Fruit fly (Drosophila melanogaster) whole organism, embryonic: ENCODE results near the gene slow.
A peak's percentile ranks its signal among the peaks of the same experiment; 100 is the strongest.

ENCODE experiments used
- B-H1 ChIP-seq: fragments of 200-800 bp; sonication (Bioruptor generic); IDR thresholded peaks from 3 replicates; pipeline ENCODE4 v1.3.6; 2022; ENCODE audit warnings: missing biosample characterization, missing genetic modification characterization
- CG12299 ChIP-seq: fragments of 200-800 bp; sonication (Bioruptor generic); optimal IDR thresholded peaks from 2 replicates; lab custom pipeline; 2018; ENCODE audit warnings: missing biosample characterization, mild to moderate bottlenecking, missing genetic modification characterization
- CG12391 ChIP-seq: fragments of 200-800 bp; sonication (Bioruptor generic); optimal IDR thresholded peaks from 3 replicates; lab custom pipeline; 2018; ENCODE audit warnings: missing biosample characterization, mild to moderate bottlenecking, missing genetic modification characterization, moderate library complexity
- CG12659 ChIP-seq: fragments of 200-800 bp; sonication (Bioruptor generic); optimal IDR thresholded peaks from 3 replicates; lab custom pipeline; 2017; ENCODE audit warnings: mild to moderate bottlenecking, missing biosample characterization, missing genetic modification reagents, missing genetic modification characterization
- CG12769 ChIP-seq: fragments of 200-800 bp; sonication (Bioruptor generic); optimal IDR thresholded peaks from 2 replicates; lab custom pipeline; 2019; ENCODE audit warnings: missing biosample characterization, mild to moderate bottlenecking, missing genetic modification characterization, moderate library complexity
- CG13123 ChIP-seq: fragments of 200-800 bp; sonication (Bioruptor generic); optimal IDR thresholded peaks from 2 replicates; lab custom pipeline; 2016; ENCODE audit warnings: missing biosample characterization, missing genetic modification characterization
- CG13775 ChIP-seq: fragments of 200-800 bp; sonication (Bioruptor generic); optimal IDR thresholded peaks from 3 replicates; lab custom pipeline; 2017; ENCODE audit warnings: missing biosample characterization, mild to moderate bottlenecking, missing genetic modification characterization
- CG18476 ChIP-seq: fragments of 200-800 bp; sonication (Bioruptor generic); optimal IDR thresholded peaks from 2 replicates; lab custom pipeline; 2016; ENCODE audit warnings: missing biosample characterization, mild to moderate bottlenecking, missing genetic modification characterization
- CG18619 ChIP-seq: fragments of 200-800 bp; sonication (Bioruptor generic); optimal IDR thresholded peaks from 3 replicates; lab custom pipeline; 2017; ENCODE audit warnings: missing biosample characterization, mild to moderate bottlenecking, missing genetic modification characterization
- CG2712 ChIP-seq: fragments of 200-800 bp; optimal IDR thresholded peaks from 3 replicates; lab custom pipeline; 2019; ENCODE audit warnings: missing biosample characterization, mild to moderate bottlenecking, missing genetic modification characterization, moderate library complexity
- CG2875 ChIP-seq: fragments of 200-800 bp; sonication (Bioruptor generic); optimal IDR thresholded peaks from 2 replicates; lab custom pipeline; 2017; ENCODE audit warnings: missing biosample characterization, mild to moderate bottlenecking, missing genetic modification characterization, missing genetic modification reagents
- CG3281 ChIP-seq: fragments of 200-800 bp; sonication (Bioruptor generic); optimal IDR thresholded peaks from 3 replicates; lab custom pipeline; 2017; ENCODE audit warnings: missing biosample characterization, mild to moderate bottlenecking, missing genetic modification characterization
- CG34376 ChIP-seq: fragments of 200-800 bp; sonication (Bioruptor generic); optimal IDR thresholded peaks from 2 replicates; lab custom pipeline; 2018; ENCODE audit warnings: missing biosample characterization, mild to moderate bottlenecking, missing genetic modification characterization
- CG6272 ChIP-seq: fragments of 200-800 bp; sonication (Bioruptor generic); IDR thresholded peaks from 2 replicates; pipeline ENCODE4 v1.3.6; 2022; ENCODE audit warnings: missing biosample characterization, missing genetic modification characterization
- CG6854 ChIP-seq: fragments of 200-800 bp; sonication (Bioruptor generic); optimal IDR thresholded peaks from 3 replicates; lab custom pipeline; 2017; ENCODE audit warnings: missing biosample characterization, mild to moderate bottlenecking, missing genetic modification characterization
- CG8281 ChIP-seq: fragments of 200-800 bp; sonication (Bioruptor generic); optimal IDR thresholded peaks from 2 replicates; lab custom pipeline; 2018; ENCODE audit warnings: missing biosample characterization, mild to moderate bottlenecking, missing genetic modification characterization, moderate library complexity
- CG9797 ChIP-seq: fragments of 200-800 bp; sonication (Bioruptor generic); optimal IDR thresholded peaks from 3 replicates; lab custom pipeline; 2018; ENCODE audit warnings: missing biosample characterization, mild to moderate bottlenecking, missing genetic modification characterization
- CG9817 ChIP-seq: fragments of 200-800 bp; sonication (Bioruptor generic); optimal IDR thresholded peaks from 2 replicates; lab custom pipeline; 2018; ENCODE audit warnings: missing biosample characterization, mild to moderate bottlenecking, missing genetic modification characterization, moderate library complexity
- CG9932 ChIP-seq: fragments of 200-800 bp; sonication (Bioruptor generic); IDR thresholded peaks from 2 replicates; pipeline ENCODE4 v1.3.6; 2022; ENCODE audit warnings: missing biosample characterization, missing genetic modification characterization
- HLHmδ ChIP-seq: fragments of 200-800 bp; sonication (Bioruptor generic); optimal IDR thresholded peaks from 2 replicates; lab custom pipeline; 2018; ENCODE audit warnings: missing biosample characterization, mild to moderate bottlenecking, missing genetic modification characterization, moderate library complexity
- Hey ChIP-seq: fragments of 200-800 bp; sonication (Bioruptor generic); optimal IDR thresholded peaks from 3 replicates; lab custom pipeline; 2018; ENCODE audit warnings: missing biosample characterization, mild to moderate bottlenecking, missing genetic modification characterization
- HmgZ ChIP-seq: fragments of 200-800 bp; sonication (Bioruptor generic); optimal IDR thresholded peaks from 2 replicates; lab custom pipeline; 2018; ENCODE audit warnings: missing biosample characterization, mild to moderate bottlenecking, missing genetic modification characterization
- Jarid2 ChIP-seq: fragments of 200-800 bp; sonication (Bioruptor generic); optimal IDR thresholded peaks from 3 replicates; lab custom pipeline; 2017; ENCODE audit warnings: mild to moderate bottlenecking, missing biosample characterization, missing genetic modification reagents, missing genetic modification characterization
- Kr ChIP-seq: fragments of 200-800 bp; sonication (Bioruptor generic); optimal IDR thresholded peaks from 2 replicates; lab custom pipeline; 2017; ENCODE audit warnings: missing biosample characterization, mild to moderate bottlenecking, missing genetic modification characterization
- MESR4 ChIP-seq: fragments of 200-800 bp; sonication (Bioruptor generic); optimal IDR thresholded peaks from 2 replicates; lab custom pipeline; 2018; ENCODE audit warnings: missing biosample characterization, mild to moderate bottlenecking, missing genetic modification characterization, moderate library complexity
- Mes4 ChIP-seq: fragments of 200-800 bp; sonication (Bioruptor generic); optimal IDR thresholded peaks from 2 replicates; lab custom pipeline; 2016; ENCODE audit warnings: missing biosample characterization, missing genetic modification characterization
- NC2β ChIP-seq: fragments of 200-800 bp; sonication (Bioruptor generic); optimal IDR thresholded peaks from 2 replicates; lab custom pipeline; 2016; ENCODE audit warnings: missing biosample characterization, missing genetic modification characterization
- NfI ChIP-seq: fragments of 200-800 bp; sonication (Bioruptor generic); optimal IDR thresholded peaks from 3 replicates; lab custom pipeline; 2018; ENCODE audit warnings: missing biosample characterization, mild to moderate bottlenecking, missing genetic modification characterization, moderate library complexity
- Sox100B ChIP-seq: fragments of 200-800 bp; sonication (Bioruptor generic); optimal IDR thresholded peaks from 3 replicates; lab custom pipeline; 2018; ENCODE audit warnings: missing biosample characterization, mild to moderate bottlenecking, missing genetic modification characterization
- Ssrp ChIP-seq: fragments of 200-800 bp; sonication (Bioruptor generic); optimal IDR thresholded peaks from 2 replicates; lab custom pipeline; 2018; ENCODE audit warnings: missing biosample characterization, mild to moderate bottlenecking, missing genetic modification characterization, moderate library complexity
- Taf1 ChIP-seq: fragments of 200-800 bp; sonication (Bioruptor generic); IDR thresholded peaks from 2 replicates; pipeline ENCODE4 v1.3.6; 2022; ENCODE audit warnings: missing biosample characterization, missing genetic modification characterization
- Tbp ChIP-seq: fragments of >200 bp; optimal IDR thresholded peaks from 2 replicates; lab custom pipeline; 2018; ENCODE audit warnings: missing biosample characterization, missing genetic modification characterization
- ash1 ChIP-seq: fragments of 200-800 bp; sonication (Bioruptor generic); optimal IDR thresholded peaks from 2 replicates; lab custom pipeline; 2018; ENCODE audit warnings: missing biosample characterization, mild to moderate bottlenecking, missing genetic modification characterization
- bab2 ChIP-seq: fragments of 200-800 bp; sonication (Bioruptor generic); optimal IDR thresholded peaks from 2 replicates; lab custom pipeline; 2016; ENCODE audit warnings: missing biosample characterization, missing genetic modification characterization
- crp ChIP-seq, 2 experiments: fragments of 200-800 bp; sonication (Bioruptor generic); optimal IDR thresholded peaks; 2 replicates in 1 of 2; 3 replicates in 1 of 2; lab custom pipeline; 2017; ENCODE audit warnings: missing biosample characterization in 2 of 2, missing genetic modification characterization in 2 of 2, mild to moderate bottlenecking in 1 of 2, moderate library complexity in 1 of 2
- dm ChIP-seq: fragments of 200-800 bp; sonication (Bioruptor generic); optimal IDR thresholded peaks from 3 replicates; lab custom pipeline; 2016; ENCODE audit warnings: missing biosample characterization, missing genetic modification characterization
- gsb ChIP-seq: fragments of 200-800 bp; sonication (Bioruptor generic); IDR thresholded peaks from 2 replicates; pipeline ENCODE4 v1.3.6; 2022; ENCODE audit warnings: missing biosample characterization, missing genetic modification characterization
- h ChIP-seq: fragments of >200 bp; optimal IDR thresholded peaks from 2 replicates; lab custom pipeline; 2017
- hkb ChIP-seq, 2 experiments: fragments of 200-800 bp in 1 of 2; fragments of >200 bp in 1 of 2; sonication (Bioruptor generic) in 1 of 2; IDR thresholded peaks in 1 of 2; optimal IDR thresholded peaks in 1 of 2; 2 replicates each; pipeline versions ENCODE4 v1.3.6 to Lab custom; 2017 to 2022; ENCODE audit warnings: missing biosample characterization in 1 of 2, missing genetic modification characterization in 1 of 2
- knrl ChIP-seq: fragments of 200-800 bp; sonication (Bioruptor generic); IDR thresholded peaks from 3 replicates; pipeline ENCODE4 v1.3.6; 2022; ENCODE audit warnings: missing biosample characterization, missing genetic modification characterization; ENCODE audit not compliant: partially characterized antibody
- lbe ChIP-seq: fragments of 200-800 bp; sonication (Bioruptor generic); optimal IDR thresholded peaks from 2 replicates; lab custom pipeline; 2016; ENCODE audit warnings: missing biosample characterization, mild to moderate bottlenecking, missing genetic modification characterization
- luna ChIP-seq: fragments of 200-800 bp; sonication (Bioruptor generic); optimal IDR thresholded peaks from 2 replicates; lab custom pipeline; 2016; ENCODE audit warnings: missing biosample characterization, missing genetic modification characterization
- odd ChIP-seq: fragments of 200-800 bp; sonication (Bioruptor generic); optimal IDR thresholded peaks from 2 replicates; lab custom pipeline; 2017; ENCODE audit warnings: missing biosample characterization, mild to moderate bottlenecking, missing genetic modification characterization
- onecut ChIP-seq: fragments of 200-800 bp; sonication (Bioruptor generic); IDR thresholded peaks from 2 replicates; pipeline ENCODE4 v1.3.6; 2022; ENCODE audit warnings: missing biosample characterization, missing genetic modification characterization
- phol ChIP-seq: fragments of 200-800 bp; sonication (Bioruptor generic); optimal IDR thresholded peaks from 3 replicates; lab custom pipeline; 2018; ENCODE audit warnings: missing biosample characterization, mild to moderate bottlenecking, missing genetic modification characterization, moderate library complexity
- prd ChIP-seq, 3 experiments: fragments of >200 bp in 2 of 3; fragments of 200-800 bp in 1 of 3; sonication (Bioruptor generic) in 1 of 3; optimal IDR thresholded peaks in 2 of 3; IDR thresholded peaks in 1 of 3; 2 replicates in 2 of 3; 3 replicates in 1 of 3; pipeline versions ENCODE4 v1.3.6 to Lab custom; 2017 to 2022; ENCODE audit warnings: missing biosample characterization in 1 of 3, missing genetic modification characterization in 1 of 3
- sens-2 ChIP-seq: fragments of 200-800 bp; sonication (Bioruptor generic); IDR thresholded peaks from 2 replicates; pipeline ENCODE4 v1.3.6; 2022; ENCODE audit warnings: missing biosample characterization, missing genetic modification characterization
- sisA ChIP-seq: fragments of 200-800 bp; sonication (Bioruptor generic); IDR thresholded peaks from 2 replicates; pipeline ENCODE4 v1.3.6; 2022; ENCODE audit warnings: missing biosample characterization, missing genetic modification characterization
- slou ChIP-seq: fragments of 200-800 bp; sonication (Bioruptor generic); optimal IDR thresholded peaks from 3 replicates; lab custom pipeline; 2016; ENCODE audit warnings: missing biosample characterization, missing genetic modification characterization
- z ChIP-seq: fragments of 200-800 bp; sonication (Bioruptor generic); IDR thresholded peaks from 3 replicates; pipeline ENCODE4 v1.3.6; 2022; ENCODE audit warnings: missing biosample characterization, missing genetic modification characterization
- zen2 ChIP-seq: fragments of 200-800 bp; sonication (Bioruptor generic); IDR thresholded peaks from 3 replicates; pipeline ENCODE4 v1.3.6; 2022; ENCODE audit warnings: missing biosample characterization, missing genetic modification characterization; ENCODE audit not compliant: partially characterized antibody

Gene slow

dm6 chr3L:4405922-4406321 lies 21.7 kb downstream of the slow start, which contains the start of gene CG15019 (continued):
- TF ChIP-seq CG13123, result no peak
- TF ChIP-seq MESR4 (GFP tag; lab: Kevin White, UChicago), result peak; percentile 74
- peak; percentile 97 for TF ChIP-seq dm (GFP tag; lab: Kevin White, UChicago)
- TF ChIP-seq phol, result peak; percentile 4
- TF ChIP-seq CG12299 (tag; lab: Kevin White, UChicago), result no peak
- TF ChIP-seq z, result no peak
- no peak for TF ChIP-seq CG2875
- TF ChIP-seq Kr, result no peak
- no peak for TF ChIP-seq crp (GFP tag; optimal IDR thresholded peaks at IDR 0.05; lab: Kevin White, UChicago)
- TF ChIP-seq CG18619 (GFP tag; lab: Kevin White, UChicago), result no peak
- no peak for TF ChIP-seq bab2 (GFP tag; lab: Kevin White, UChicago)
- TF ChIP-seq Mes4 (GFP tag; lab: Kevin White, UChicago), result no peak
- no peak for TF ChIP-seq slou (GFP tag; lab: Kevin White, UChicago)
- TF ChIP-seq CG9932 (GFP tag; lab: Robert Waterston, UW), result no peak
- no peak; the same call in 2 of the 3 replicates for TF ChIP-seq zen2 (GFP tag; lab: Robert Waterston, UW)
- no peak for TF ChIP-seq HLHmδ (GFP tag; lab: Kevin White, UChicago)
- no peak for TF ChIP-seq CG9797
- no peak for TF ChIP-seq CG18476
- TF ChIP-seq CG9817 (tag; lab: Kevin White, UChicago), result no peak
- peak; percentile 66 for TF ChIP-seq knrl (GFP tag; lab: Robert Waterston, UW)
- TF ChIP-seq CG34376 (GFP tag; lab: Kevin White, UChicago), result no peak
- TF ChIP-seq onecut (GFP tag; lab: Robert Waterston, UW), result no peak
- no peak for TF ChIP-seq CG12659 (GFP tag; lab: Kevin White, UChicago)
- TF ChIP-seq hkb (optimal IDR thresholded peaks at IDR 0.05; lab: Kevin White, UChicago), result no peak
- TF ChIP-seq hkb (GFP tag; IDR thresholded peaks at IDR 0.05; lab: Robert Waterston, UW), result no peak
- no peak for TF ChIP-seq sens-2 (GFP tag; lab: Robert Waterston, UW)
- no peak for TF ChIP-seq HmgZ (tag; lab: Kevin White, UChicago)
- no peak for TF ChIP-seq h (lab: Kevin White, UChicago)
- no peak for TF ChIP-seq Sox100B (GFP tag; lab: Kevin White, UChicago)
- TF ChIP-seq NC2β (GFP tag; lab: Kevin White, UChicago), result no peak
- TF ChIP-seq Jarid2 (GFP tag; lab: Kevin White, UChicago), result no peak
- no peak for TF ChIP-seq lbe (GFP tag; lab: Kevin White, UChicago)
- TF ChIP-seq luna (GFP tag; lab: Kevin White, UChicago), result no peak
- TF ChIP-seq CG13775 (GFP tag; lab: Kevin White, UChicago), result no peak
- TF ChIP-seq CG12391 (tag; lab: Kevin White, UChicago), result peak; percentile 2
- no peak for TF ChIP-seq CG3281
- TF ChIP-seq CG6272, result no peak
- no peak for TF ChIP-seq NfI (GFP tag; lab: Kevin White, UChicago)
- TF ChIP-seq CG8281 (tag; lab: Kevin White, UChicago), result no peak
- no peak for TF ChIP-seq Taf1 (GFP tag; lab: Robert Waterston, UW)
- TF ChIP-seq ash1, result no peak
- no peak for TF ChIP-seq prd (optimal IDR thresholded peaks at IDR 0.05; lab: Kevin White, UChicago)
- no peak for TF ChIP-seq prd (GFP tag; IDR thresholded peaks at IDR 0.05; lab: Robert Waterston, UW)
- no peak for TF ChIP-seq Ssrp
- TF ChIP-seq gsb (GFP tag; lab: Robert Waterston, UW), result no peak
- no peak for TF ChIP-seq odd (GFP tag; lab: Kevin White, UChicago)
- no peak for TF ChIP-seq B-H1 (GFP tag; lab: Robert Waterston, UW)
- TF ChIP-seq Hey (tag; lab: Kevin White, UChicago), result no peak
- no peak for TF ChIP-seq sisA
- TF ChIP-seq CG12769 (tag; lab: Kevin White, UChicago), result no peak
- no peak for TF ChIP-seq CG2712 (tag; lab: Kevin White, UChicago)
- TF ChIP-seq Tbp (GFP tag; lab: Kevin White, UChicago), result no peak
- no peak for TF ChIP-seq CG6854 (GFP tag; lab: Kevin White, UChicago)
